Worm (Caenorhabditis elegans) whole organism, mixed stage, embryonic: ENCODE results near the gene kvs-2.

Experiments
- nhr-12 ChIP-seq: fragments of 150-350 bp; optimal IDR thresholded peaks from 2 replicates; lab custom pipeline; 2014; ENCODE audit warnings: missing biosample characterization, missing genetic modification characterization
- snpc-4 ChIP-seq: fragments of 150-350 bp; optimal IDR thresholded peaks from 2 replicates; lab custom pipeline; 2014; ENCODE audit warnings: missing biosample characterization, missing genetic modification characterization
- unc-62 ChIP-seq: fragments of 150-350 bp; optimal IDR thresholded peaks from 2 replicates; lab custom pipeline; 2014; ENCODE audit warnings: missing biosample characterization, missing genetic modification reagents, missing genetic modification characterization

- TF ChIP-seq snpc-4 (tag; lab: Kevin White, UChicago) (no peak), nhr-12 (tag; lab: Kevin White, UChicago) (no peak), unc-62 (GFP tag; lab: Kevin White, UChicago) (no peak)
Observed at ce11 chrV:10602051-10602937, 33.5 kb upstream of the kvs-2 start, which contains the start of gene H27A22.1.
